Worm (Caenorhabditis elegans) whole organism, mixed stage, embryonic: Measurements from ENCODE around the gene K07H8.5.

ENCODE experiments used
- drap-1 ChIP-seq: fragments of 200-800 bp; sonication (Bioruptor generic); optimal IDR thresholded peaks from 3 replicates; lab custom pipeline; 2018; ENCODE audit warnings: mild to moderate bottlenecking, missing genetic modification characterization, missing compliant biosample characterization
- lin-13 ChIP-seq: fragments of 150-350 bp; optimal IDR thresholded peaks from 2 replicates; lab custom pipeline; 2014; ENCODE audit warnings: missing biosample characterization, missing genetic modification characterization
- mls-2 ChIP-seq: sonication (generic microtip); optimal IDR thresholded peaks from 2 replicates; lab custom pipeline; 2016; ENCODE audit warnings: mild to moderate bottlenecking, missing genetic modification characterization, moderate library complexity, missing compliant biosample characterization
- nhr-237 ChIP-seq: fragments of 150-350 bp; optimal IDR thresholded peaks from 2 replicates; lab custom pipeline; 2014; ENCODE audit warnings: missing biosample characterization, missing genetic modification characterization
- unc-39 ChIP-seq: fragments of 150-350 bp; optimal IDR thresholded peaks from 2 replicates; lab custom pipeline; 2014; ENCODE audit warnings: missing biosample characterization, missing genetic modification characterization

DNA sequence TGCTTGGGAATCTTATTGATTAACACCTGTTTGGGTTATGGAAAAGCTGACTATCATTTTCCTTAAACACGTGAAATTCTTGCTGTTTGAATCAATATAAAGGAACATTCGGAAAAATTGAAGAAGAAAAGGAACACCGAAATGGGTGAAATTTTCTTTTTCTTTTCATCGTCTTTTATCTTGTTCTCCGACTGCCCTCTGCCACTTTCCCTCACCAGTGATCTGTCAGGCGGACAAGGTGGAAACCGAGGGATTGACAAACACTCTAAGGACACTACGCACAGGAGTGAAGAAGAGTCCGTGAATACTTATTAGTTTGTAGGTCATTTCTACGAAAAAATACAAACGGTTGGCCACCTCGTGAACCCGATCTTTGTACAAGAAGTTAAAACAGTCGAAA, 34.9 kb upstream of the K07H8.5 start:
- TF ChIP-seq unc-39: no peak
- TF ChIP-seq drap-1 (GFP tag; lab: Kevin White, UChicago): no peak
- no peak for TF ChIP-seq nhr-237 (tag; lab: Kevin White, UChicago)
- TF ChIP-seq mls-2: no peak
- no peak for TF ChIP-seq lin-13 (tag; lab: Kevin White, UChicago)
